Fruit fly (Drosophila melanogaster) whole organism, pupa: ENCODE results near the gene a10.

Source experiments
- CG10348 ChIP-seq: fragments of 200-800 bp; sonication (Bioruptor generic); IDR thresholded peaks from 2 replicates; pipeline ENCODE4 v1.3.6; 2022; ENCODE audit warnings: missing biosample characterization, missing genetic modification characterization
- CG12605 ChIP-seq: fragments of 200-800 bp; sonication (Bioruptor generic); IDR thresholded peaks from 2 replicates; pipeline ENCODE4 v1.3.6; 2022; ENCODE audit warnings: missing biosample characterization, missing genetic modification characterization
- CG13204 ChIP-seq: fragments of 200-800 bp; sonication (Bioruptor generic); optimal IDR thresholded peaks from 2 replicates; lab custom pipeline; 2018; ENCODE audit warnings: missing biosample characterization, mild to moderate bottlenecking, missing genetic modification characterization, moderate library complexity
- CG14655 ChIP-seq: fragments of 200-800 bp; sonication (Bioruptor generic); optimal IDR thresholded peaks from 3 replicates; lab custom pipeline; 2017; ENCODE audit warnings: mild to moderate bottlenecking, missing biosample characterization, missing genetic modification reagents, missing genetic modification characterization
- CG15710 ChIP-seq: fragments of 200-800 bp; sonication (Bioruptor generic); optimal IDR thresholded peaks from 2 replicates; lab custom pipeline; 2018; ENCODE audit warnings: missing biosample characterization, mild to moderate bottlenecking, missing genetic modification characterization, moderate library complexity
- CG17806 ChIP-seq: fragments of 200-800 bp; sonication (Bioruptor generic); optimal IDR thresholded peaks from 2 replicates; lab custom pipeline; 2018; ENCODE audit warnings: missing biosample characterization, mild to moderate bottlenecking, missing genetic modification characterization, moderate library complexity
- CG32121 ChIP-seq: fragments of 200-800 bp; sonication (Bioruptor generic); IDR thresholded peaks from 2 replicates; pipeline ENCODE4 v1.3.6; 2022; ENCODE audit warnings: missing biosample characterization, missing genetic modification characterization
- CG34367 ChIP-seq: fragments of 200-800 bp; sonication (Bioruptor generic); optimal IDR thresholded peaks from 2 replicates; lab custom pipeline; 2018; ENCODE audit warnings: missing biosample characterization, mild to moderate bottlenecking, missing genetic modification characterization
- CG4496 ChIP-seq: fragments of 200-800 bp; sonication (Bioruptor generic); IDR thresholded peaks from 3 replicates; pipeline ENCODE4 v1.3.6; 2022; ENCODE audit warnings: missing biosample characterization, missing genetic modification characterization
- CG8159 ChIP-seq: fragments of 200-800 bp; sonication (Bioruptor generic); optimal IDR thresholded peaks from 3 replicates; lab custom pipeline; 2018; ENCODE audit warnings: missing biosample characterization, mild to moderate bottlenecking, missing genetic modification characterization, moderate library complexity
- CG8301 ChIP-seq: fragments of 200-800 bp; sonication (Bioruptor generic); optimal IDR thresholded peaks from 2 replicates; lab custom pipeline; 2018; ENCODE audit warnings: missing biosample characterization, mild to moderate bottlenecking, missing genetic modification characterization
- CG9948 ChIP-seq: fragments of 200-800 bp; sonication (Bioruptor generic); optimal IDR thresholded peaks from 2 replicates; lab custom pipeline; 2018; ENCODE audit warnings: missing biosample characterization, mild to moderate bottlenecking, missing genetic modification characterization, moderate library complexity
- D1 ChIP-seq: fragments of 200-800 bp; sonication (Bioruptor generic); optimal IDR thresholded peaks from 2 replicates; lab custom pipeline; 2018; ENCODE audit warnings: missing biosample characterization, mild to moderate bottlenecking, missing genetic modification characterization, moderate library complexity
- EcR ChIP-seq: fragments of 200-800 bp; sonication (Bioruptor generic); optimal IDR thresholded peaks from 3 replicates; lab custom pipeline; 2019; ENCODE audit warnings: missing biosample characterization, missing genetic modification characterization, mild to moderate bottlenecking, moderate library complexity, missing genetic modification reagents
- Ets98B ChIP-seq: fragments of 200-800 bp; sonication (Bioruptor generic); IDR thresholded peaks from 2 replicates; pipeline ENCODE4 v1.3.6; 2022; ENCODE audit warnings: missing biosample characterization, missing genetic modification characterization
- Pif1A ChIP-seq: fragments of 200-800 bp; sonication (Bioruptor generic); optimal IDR thresholded peaks from 3 replicates; lab custom pipeline; 2016; ENCODE audit warnings: missing biosample characterization, missing genetic modification characterization
- Pif1B ChIP-seq: fragments of 200-800 bp; sonication (Bioruptor generic); optimal IDR thresholded peaks from 3 replicates; lab custom pipeline; 2016; ENCODE audit warnings: missing biosample characterization, missing genetic modification characterization
- Snoo ChIP-seq: fragments of 200-800 bp; sonication (Bioruptor generic); optimal IDR thresholded peaks from 3 replicates; lab custom pipeline; 2017; ENCODE audit warnings: missing biosample characterization, mild to moderate bottlenecking, missing genetic modification characterization, inconsistent platforms
- fd96Ca ChIP-seq: fragments of 200-800 bp; sonication (Bioruptor generic); IDR thresholded peaks from 3 replicates; pipeline ENCODE4 v1.3.6; 2022; ENCODE audit warnings: missing biosample characterization, missing genetic modification characterization
- gl ChIP-seq: fragments of 200-800 bp; sonication (Bioruptor generic); optimal IDR thresholded peaks from 2 replicates; lab custom pipeline; 2018; ENCODE audit warnings: missing biosample characterization, mild to moderate bottlenecking, missing genetic modification characterization
- rn ChIP-seq: fragments of 200-800 bp; sonication (Bioruptor generic); IDR thresholded peaks from 2 replicates; pipeline ENCODE4 v1.3.6; 2022; ENCODE audit warnings: missing biosample characterization, missing genetic modification characterization

Gene a10

dm6 chr3L:16985578-16985977 is 38.0 kb downstream of the a10 start:
- TF ChIP-seq CG12605 (GFP tag; lab: Robert Waterston, UW) (no peak), CG15710 (tag; lab: Kevin White, UChicago) (no peak), CG34367 (tag; lab: Kevin White, UChicago) (no peak), CG8159 (tag; lab: Kevin White, UChicago) (no peak), Pif1A (GFP tag; lab: Kevin White, UChicago) (no peak), CG13204 (GFP tag; lab: Kevin White, UChicago) (no peak), rn (GFP tag; lab: Robert Waterston, UW) (no peak), Snoo (no peak), CG14655 (GFP tag; lab: Kevin White, UChicago) (no peak), CG10348 (no peak), D1 (tag; lab: Kevin White, UChicago) (no peak)

- TF ChIP-seq CG4496 (GFP tag; lab: Robert Waterston, UW) (no peak), CG9948 (tag; lab: Kevin White, UChicago) (no peak), fd96Ca (GFP tag; lab: Robert Waterston, UW) (no peak), CG8159 (tag; lab: Kevin White, UChicago) (no peak), CG14655 (GFP tag; lab: Kevin White, UChicago) (no peak), CG10348 (no peak), CG8301 (tag; lab: Kevin White, UChicago) (no peak), Snoo (no peak), EcR (no peak), CG32121 (GFP tag; lab: Robert Waterston, UW) (no peak), gl (tag; lab: Kevin White, UChicago) (no peak), CG17806 (tag; lab: Kevin White, UChicago) (no peak), Pif1B (GFP tag; lab: Kevin White, UChicago) (no peak), D1 (tag; lab: Kevin White, UChicago) (no peak), Pif1A (GFP tag; lab: Kevin White, UChicago) (no peak), CG34367 (tag; lab: Kevin White, UChicago) (no peak), CG15710 (tag; lab: Kevin White, UChicago) (no peak), CG13204 (GFP tag; lab: Kevin White, UChicago) (no peak)
Measured at dm6 chr3L:16984813-16985387, 38.6 kb downstream of the a10 start.

- TF ChIP-seq Pif1A (GFP tag; lab: Kevin White, UChicago) (no peak), CG32121 (GFP tag; lab: Robert Waterston, UW) (no peak), fd96Ca (GFP tag; lab: Robert Waterston, UW) (no peak), CG34367 (tag; lab: Kevin White, UChicago) (no peak), CG8159 (tag; lab: Kevin White, UChicago) (no peak), CG9948 (tag; lab: Kevin White, UChicago) (no peak), CG14655 (GFP tag; lab: Kevin White, UChicago) (no peak), EcR (no peak), Pif1B (GFP tag; lab: Kevin White, UChicago) (no peak), gl (tag; lab: Kevin White, UChicago) (no peak)
Measured at dm6 chr3L:16984042-16984441, 39.5 kb downstream of the a10 start.

dm6 chr3L:16981114-16981648 is 42.4 kb downstream of the a10 start:
- TF ChIP-seq CG4496 (GFP tag; lab: Robert Waterston, UW) = 0 out of 3 replicates have a peak, but pooled peaks have one; percentile 9
- peak; percentile 27 for TF ChIP-seq EcR
- TF ChIP-seq CG10348 = no peak

DNA sequence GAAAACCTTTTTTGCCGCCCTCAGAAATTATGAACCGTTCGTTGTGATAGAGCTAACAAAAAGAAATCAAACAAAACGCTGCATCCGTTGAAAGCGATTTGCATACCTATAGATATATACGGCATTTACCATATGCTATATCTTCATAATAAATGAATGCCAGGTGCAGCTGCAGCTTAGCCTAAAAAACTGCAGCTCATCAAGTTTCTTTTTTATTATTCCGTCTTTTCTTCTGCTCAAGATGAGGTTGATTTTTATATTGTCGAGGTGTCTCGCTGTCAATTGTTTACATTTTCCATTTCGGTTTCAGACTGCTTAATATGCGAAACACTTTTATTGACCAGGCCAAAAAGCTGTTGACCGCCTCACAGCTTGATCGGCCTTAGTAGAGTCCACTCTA is 45.1 kb downstream of the a10 start:
- no peak for TF ChIP-seq CG9948 (tag; lab: Kevin White, UChicago)

- TF ChIP-seq fd96Ca (GFP tag; lab: Robert Waterston, UW) (no peak), CG17806 (tag; lab: Kevin White, UChicago) (no peak), rn (GFP tag; lab: Robert Waterston, UW) (no peak), CG12605 (GFP tag; lab: Robert Waterston, UW) (no peak)
Measured at dm6 chr3L:16977311-16977710, 46.2 kb downstream of the a10 start.

DNA sequence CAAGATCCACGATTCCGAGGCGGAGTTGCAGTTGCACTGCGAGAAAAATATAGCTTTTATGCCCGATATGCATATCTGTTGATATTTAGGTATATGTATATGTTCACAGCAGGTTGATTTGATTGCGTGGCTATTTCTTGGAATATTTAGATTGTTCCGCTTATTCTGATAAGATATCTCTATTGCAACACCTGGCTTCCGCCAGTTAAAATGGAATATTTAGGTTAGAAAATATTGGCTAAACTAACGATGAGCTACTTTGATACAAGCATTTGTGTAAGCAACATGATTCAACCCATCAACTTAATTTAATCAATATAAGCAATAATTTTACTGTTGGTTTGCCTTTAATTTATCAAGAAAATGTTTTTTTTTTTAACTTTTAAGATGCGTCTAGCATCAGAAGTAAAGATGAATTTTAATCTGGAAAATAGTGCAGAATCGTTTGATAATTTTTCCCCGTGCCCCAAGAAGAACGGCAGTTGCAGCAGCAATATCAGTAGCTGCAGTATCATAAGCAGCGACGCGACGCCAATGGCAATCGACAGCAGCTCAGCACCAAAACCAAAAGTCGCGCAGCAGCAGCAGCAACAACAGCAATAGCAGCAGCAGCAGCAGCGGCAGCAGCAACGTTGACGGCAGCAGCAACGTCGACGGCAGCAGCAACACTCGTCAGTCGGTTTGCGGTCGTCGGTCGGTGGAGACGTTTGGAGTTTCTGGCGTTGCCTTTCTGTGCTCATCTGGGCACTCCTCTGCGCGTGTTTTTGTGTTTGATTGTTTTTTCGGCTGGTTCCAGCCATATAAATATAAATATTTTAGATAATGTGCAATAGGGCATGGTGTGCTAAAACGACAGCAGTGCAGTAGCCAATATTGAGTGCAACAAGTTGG is 47.7 kb downstream of the a10 start:
- TF ChIP-seq CG34367 (tag; lab: Kevin White, UChicago) = peak; percentile 63
- peak; percentile 58 for TF ChIP-seq CG9948 (tag; lab: Kevin White, UChicago)
- TF ChIP-seq gl (tag; lab: Kevin White, UChicago) = no peak
- no peak for TF ChIP-seq CG10348
- peak; percentile 67 for TF ChIP-seq Pif1A (GFP tag; lab: Kevin White, UChicago)
- peak; percentile 41 for TF ChIP-seq CG13204 (GFP tag; lab: Kevin White, UChicago)
- peak; percentile 54 for TF ChIP-seq Snoo
- TF ChIP-seq D1 (tag; lab: Kevin White, UChicago) = peak; percentile 40
- peak; percentile 76 for TF ChIP-seq CG8301 (tag; lab: Kevin White, UChicago)
- TF ChIP-seq CG17806 (tag; lab: Kevin White, UChicago) = peak; percentile 44
- TF ChIP-seq rn (GFP tag; lab: Robert Waterston, UW) = no peak
- peak; percentile 91 for TF ChIP-seq CG14655 (GFP tag; lab: Kevin White, UChicago)
- peak; percentile 61; the same call in 2 of the 3 replicates for TF ChIP-seq fd96Ca (GFP tag; lab: Robert Waterston, UW)
- no peak for TF ChIP-seq CG32121 (GFP tag; lab: Robert Waterston, UW)
- peak; percentile 35 for TF ChIP-seq Ets98B (GFP tag; lab: Robert Waterston, UW)
- peak; percentile 82 for TF ChIP-seq CG8159 (tag; lab: Kevin White, UChicago)
- TF ChIP-seq CG15710 (tag; lab: Kevin White, UChicago) = peak; percentile 72
- TF ChIP-seq EcR = peak; percentile 21
- TF ChIP-seq CG4496 (GFP tag; lab: Robert Waterston, UW) = peak; percentile 61
- TF ChIP-seq Pif1B (GFP tag; lab: Kevin White, UChicago) = peak; percentile 38
- TF ChIP-seq CG12605 (GFP tag; lab: Robert Waterston, UW) = no peak
